Worm (Caenorhabditis elegans) whole organism, L3 larva: Measurements from ENCODE around the gene K02E2.7.

Source experiments
- ceh-16 ChIP-seq: sonication (generic microtip); optimal IDR thresholded peaks from 2 replicates; lab custom pipeline; 2017; ENCODE audit warnings: missing biosample characterization, missing genetic modification characterization
- ceh-82 ChIP-seq: fragments of 150-350 bp; optimal IDR thresholded peaks from 2 replicates; lab custom pipeline; 2014; ENCODE audit warnings: missing biosample characterization, missing genetic modification characterization
- daf-12 ChIP-seq: fragments of 150-350 bp; optimal IDR thresholded peaks from 2 replicates; lab custom pipeline; 2014; ENCODE audit warnings: missing biosample characterization, missing genetic modification reagents, missing genetic modification characterization
- elt-2 ChIP-seq: sonication (generic microtip); optimal IDR thresholded peaks from 2 replicates; lab custom pipeline; 2016; ENCODE audit warnings: missing genetic modification reagents, mild to moderate bottlenecking, missing genetic modification characterization, missing compliant biosample characterization
- fos-1 ChIP-seq: fragments of 150-350 bp; optimal IDR thresholded peaks from 2 replicates; lab custom pipeline; 2014; ENCODE audit warnings: missing biosample characterization, missing genetic modification characterization
- mdl-1 ChIP-seq: fragments of 150-350 bp; optimal IDR thresholded peaks from 2 replicates; lab custom pipeline; 2014; ENCODE audit warnings: missing biosample characterization, missing genetic modification characterization
- nhr-237 ChIP-seq: fragments of 150-350 bp; optimal IDR thresholded peaks from 2 replicates; lab custom pipeline; 2014; ENCODE audit warnings: missing biosample characterization, missing genetic modification characterization
- nhr-25 ChIP-seq: sonication (generic microtip); optimal IDR thresholded peaks from 2 replicates; lab custom pipeline; 2017; ENCODE audit warnings: missing biosample characterization, missing genetic modification characterization
- nhr-76 ChIP-seq: fragments of 150-350 bp; sonication (generic microtip); optimal IDR thresholded peaks from 5 replicates; lab custom pipeline; 2014; ENCODE audit warnings: missing biosample characterization, missing genetic modification characterization
- sea-2 ChIP-seq: fragments of 150-350 bp; sonication (generic microtip); optimal IDR thresholded peaks from 4 replicates; lab custom pipeline; 2014; ENCODE audit warnings: missing biosample characterization, missing genetic modification reagents, missing genetic modification characterization

DNA sequence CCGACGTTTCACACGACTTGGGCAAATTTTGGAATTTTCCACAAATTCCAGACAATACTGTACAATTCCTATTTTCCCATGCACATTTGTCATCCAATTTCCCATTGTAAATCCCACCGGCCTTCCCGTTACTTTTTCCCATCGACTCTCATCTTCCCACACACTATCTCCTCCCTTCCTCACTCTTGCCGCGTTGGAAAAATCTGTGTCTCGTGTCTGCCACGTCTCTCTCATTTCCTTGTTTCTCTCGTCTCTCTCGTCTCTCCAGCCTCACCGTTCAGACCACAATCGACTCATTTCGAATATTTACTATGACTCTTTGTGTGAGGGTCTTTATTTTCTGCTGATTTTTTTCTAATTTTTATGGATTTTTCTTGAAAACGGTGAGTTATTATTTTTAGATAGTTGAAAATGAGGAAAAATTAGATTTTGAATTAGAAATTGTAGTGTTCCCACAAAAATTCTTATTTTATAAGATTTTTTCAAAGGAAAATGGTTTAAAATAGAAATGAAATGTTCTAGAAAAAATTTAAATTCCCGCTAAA is 3.7 kb downstream of the K02E2.7 start, which contains the start of gene K02E2.11:
- no peak for TF ChIP-seq ceh-82 (tag; lab: Kevin White, UChicago)
- TF ChIP-seq fos-1 (tag; lab: Kevin White, UChicago) = no peak
- TF ChIP-seq ceh-16 (tag; lab: Kevin White, UChicago) = no peak
- no peak for TF ChIP-seq nhr-237
- no peak for TF ChIP-seq mdl-1 (tag; lab: Kevin White, UChicago)
- TF ChIP-seq nhr-76 (tag; lab: Kevin White, UChicago) = no peak
- no peak for TF ChIP-seq elt-2 (tag; lab: Kevin White, UChicago)
- TF ChIP-seq daf-12 (tag; lab: Kevin White, UChicago) = no peak
- TF ChIP-seq sea-2 = no peak
- peak; percentile 27 for TF ChIP-seq nhr-25
